Worm (Caenorhabditis elegans): ENCODE measurements around the gene Y55D9A.2.

ce11 chrIV:12570546-12570945 is 34.7 kb downstream of the Y55D9A.2 start:
- no peak for TF ChIP-seq rec-8 (tag; optimal IDR thresholded peaks at IDR 0.05)
- TF ChIP-seq nfyb-1 (GFP tag; IDR thresholded peaks at IDR 0.05): no peak
- TF ChIP-seq pha-4 (tag; optimal IDR thresholded peaks at IDR 0.05): no peak
